Worm (Caenorhabditis elegans): ENCODE results near the gene Y62E10A.19.

Y62E10A.19 gene

DNA sequence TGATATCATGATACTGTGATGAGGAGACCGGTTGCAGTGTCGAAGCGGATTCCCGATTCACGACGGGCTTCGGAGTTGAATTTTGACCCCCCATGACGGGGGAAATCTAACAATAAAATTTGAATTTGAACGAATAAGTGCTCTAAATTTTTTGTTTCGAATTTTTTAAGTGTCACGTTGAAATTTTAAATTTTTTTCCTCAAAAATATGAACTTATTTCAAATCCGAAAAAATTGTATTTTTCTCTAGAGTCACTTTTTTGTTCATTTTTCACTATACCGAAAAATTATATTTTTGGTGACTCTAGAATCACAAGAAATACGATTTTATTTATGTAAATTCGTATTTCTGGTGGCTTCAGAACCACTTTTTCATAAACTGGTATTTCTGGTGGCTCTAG is 49.6 kb downstream of the Y62E10A.19 start, which contains the start of gene W02A2.8:
Gene W02A2.8, minus strand, starts transcription at position 101 of the 400 bp plus-strand sequence.
- TF ChIP-seq C34F6.9 (tag; optimal IDR thresholded peaks at IDR 0.05) (no peak), mbf-1 (tag; optimal IDR thresholded peaks at IDR 0.05) (no peak), unc-55 (GFP tag; optimal IDR thresholded peaks at IDR 0.05) (no peak), sma-9 (GFP tag; optimal IDR thresholded peaks at IDR 0.05) (no peak), sma-9 (tag; optimal IDR thresholded peaks at IDR 0.05) (no peak), blmp-1 (tag; optimal IDR thresholded peaks at IDR 0.05; ENCODE audit: insufficient read depth) (no peak), F13H6.1 (tag; optimal IDR thresholded peaks at IDR 0.05) (no peak), nhr-6 (tag; optimal IDR thresholded peaks at IDR 0.05) (no peak), aly-2 (tag; optimal IDR thresholded peaks at IDR 0.05) (no peak), unc-39 (tag; optimal IDR thresholded peaks at IDR 0.05) (no peak), ama-1 (optimal IDR thresholded peaks at IDR 0.05) (no peak), fos-1 (tag; optimal IDR thresholded peaks at IDR 0.05) (no peak)

DNA sequence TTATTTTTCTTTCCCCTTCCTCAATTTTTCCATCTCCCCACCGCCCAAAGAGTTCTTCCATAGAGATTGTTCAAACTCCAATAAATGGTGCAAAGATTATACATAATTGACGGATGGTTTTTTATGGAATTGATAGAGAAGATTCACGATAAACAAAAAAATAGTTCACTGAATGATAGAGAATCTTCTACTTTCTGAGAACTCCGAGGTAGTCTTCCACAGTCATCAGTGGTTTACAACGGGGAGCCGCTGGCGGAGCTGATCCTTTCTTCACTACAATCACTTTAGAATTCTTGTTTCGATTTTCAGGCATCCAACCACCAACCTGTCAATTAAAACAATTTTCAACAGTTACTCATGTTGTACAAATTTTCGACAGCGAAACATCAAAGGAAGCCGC is 52.1 kb downstream of the Y62E10A.19 start:
- no peak for TF ChIP-seq dmd-4 (tag; optimal IDR thresholded peaks at IDR 0.05)
- no peak for TF ChIP-seq egl-27 (tag; optimal IDR thresholded peaks at IDR 0.05)
- no peak for TF ChIP-seq C34F6.9 (tag; optimal IDR thresholded peaks at IDR 0.05)
- TF ChIP-seq snpc-4 (tag; optimal IDR thresholded peaks at IDR 0.05), result no peak
- no peak for TF ChIP-seq unc-62 (GFP tag; optimal IDR thresholded peaks at IDR 0.05)
- no peak for TF ChIP-seq nhr-23 (tag; optimal IDR thresholded peaks at IDR 0.05)
- no peak for TF ChIP-seq R02D3.7 (tag; optimal IDR thresholded peaks at IDR 0.05)

DNA sequence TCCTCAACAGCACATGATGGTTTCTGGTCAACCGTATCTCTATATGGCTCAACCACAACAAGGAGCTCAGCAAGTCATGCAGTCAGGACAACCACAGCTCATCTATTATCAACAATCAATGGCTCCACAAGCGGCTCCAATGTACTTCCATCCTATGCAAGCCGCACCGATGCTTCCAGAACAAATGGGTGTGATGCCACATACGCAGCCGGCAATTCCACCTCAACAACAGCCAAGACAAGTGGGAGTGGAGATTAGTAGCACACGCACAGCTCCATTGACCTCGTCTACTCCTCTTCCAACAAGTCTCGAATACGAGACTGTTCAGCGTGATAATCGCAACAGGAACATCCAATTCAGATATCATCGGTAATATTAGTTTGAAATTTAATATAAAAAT is 54.1 kb downstream of the Y62E10A.19 start:
- TF ChIP-seq nhr-21 (tag; optimal IDR thresholded peaks at IDR 0.05), result no peak
- TF ChIP-seq Y55F3AM.14 (GFP tag; optimal IDR thresholded peaks at IDR 0.05), result no peak
- no peak for TF ChIP-seq elt-1 (tag; optimal IDR thresholded peaks at IDR 0.05)
- TF ChIP-seq nhr-25 (tag; optimal IDR thresholded peaks at IDR 0.05), result no peak
- no peak for TF ChIP-seq mdl-1 (tag; optimal IDR thresholded peaks at IDR 0.05)
- TF ChIP-seq unc-39 (tag; optimal IDR thresholded peaks at IDR 0.05), result no peak
- no peak for TF ChIP-seq crh-2 (tag; optimal IDR thresholded peaks at IDR 0.05)
- no peak for TF ChIP-seq nhr-10 (tag; optimal IDR thresholded peaks at IDR 0.05)
- TF ChIP-seq R02D3.7 (tag; optimal IDR thresholded peaks at IDR 0.05), result no peak
- no peak for TF ChIP-seq nhr-23 (tag; optimal IDR thresholded peaks at IDR 0.05)
- TF ChIP-seq F13H6.1 (tag; optimal IDR thresholded peaks at IDR 0.05), result no peak
- TF ChIP-seq ztf-1 (GFP tag; conservative IDR thresholded peaks at IDR 0.05), result no peak
- TF ChIP-seq aly-2 (tag; optimal IDR thresholded peaks at IDR 0.05), result no peak
- no peak for TF ChIP-seq peb-1 (tag; optimal IDR thresholded peaks at IDR 0.05)
- no peak for TF ChIP-seq unc-55 (GFP tag; optimal IDR thresholded peaks at IDR 0.05)
- TF ChIP-seq nhr-6 (tag; optimal IDR thresholded peaks at IDR 0.05), result no peak

All from whole organism, L2 larva.